Worm (Caenorhabditis elegans): ENCODE data around the gene K07C11.10.

Gene K07C11.10

DNA sequence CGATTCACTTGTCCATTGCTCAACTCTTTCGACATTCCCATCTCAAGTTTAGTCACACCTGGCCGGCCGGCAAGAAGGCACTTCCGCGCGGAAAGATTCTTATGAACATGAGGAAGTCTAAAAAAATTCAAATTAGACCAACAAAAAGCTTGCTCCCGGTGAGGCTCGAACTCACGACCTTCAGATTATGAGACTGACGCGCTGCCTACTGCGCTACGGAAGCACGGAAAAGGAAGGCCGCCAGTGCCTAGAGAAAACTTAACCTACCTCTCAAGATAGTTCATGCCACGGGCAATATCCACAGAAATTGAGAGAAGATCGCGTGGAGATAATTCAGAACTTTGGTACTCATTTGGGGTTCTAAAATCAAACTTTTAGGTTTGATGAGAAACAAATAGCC lies 3.3 kb upstream of the K07C11.10 start:
- TF ChIP-seq aptf-2 (GFP tag; conservative IDR thresholded peaks at IDR 0.05) (no peak), let-526 (GFP tag; IDR thresholded peaks at IDR 0.05) (no peak), zim-3 (tag; optimal IDR thresholded peaks at IDR 0.05) (peak; percentile 33), him-1 (tag; optimal IDR thresholded peaks at IDR 0.05) (peak; percentile 78), lin-26 (GFP tag; IDR thresholded peaks at IDR 0.05) (peak; percentile 74), sptf-2 (GFP tag; optimal IDR thresholded peaks at IDR 0.05) (no peak), ceh-100 (GFP tag; IDR thresholded peaks at IDR 0.05) (peak; percentile 12; the same call in 1 of the 2 replicates), lsl-1 (GFP tag; optimal IDR thresholded peaks at IDR 0.05) (peak; percentile 0), pbrm-1 (GFP tag; IDR thresholded peaks at IDR 0.05) (peak; percentile 77), ztf-18 (tag; optimal IDR thresholded peaks at IDR 0.05) (peak; percentile 26), nhr-90 (tag; optimal IDR thresholded peaks at IDR 0.05) (peak; percentile 65), die-1 (tag; optimal IDR thresholded peaks at IDR 0.05) (peak; percentile 56), madf-3 (GFP tag; IDR thresholded peaks at IDR 0.05) (no peak), ZK185.1 (tag; optimal IDR thresholded peaks at IDR 0.05; ENCODE audit: poor library complexity, severe bottlenecking) (peak; percentile 65), ceh-40 (GFP tag; IDR thresholded peaks at IDR 0.05) (0 out of 2 replicates have a peak, but pooled peaks have one; percentile 41), snpc-4 (GFP tag; optimal IDR thresholded peaks at IDR 0.05) (peak; percentile 41), snpc-4 (tag; optimal IDR thresholded peaks at IDR 0.05) (peak; percentile 68 to 92 (median 80)), mes-4 (tag; optimal IDR thresholded peaks at IDR 0.05) (peak; percentile 23), mcd-1 (GFP tag; IDR thresholded peaks at IDR 0.05) (0 out of 2 replicates have a peak, but pooled peaks have one; percentile 25), tbp1 (GFP tag; optimal IDR thresholded peaks at IDR 0.05) (peak; percentile 91), zfh-2 (GFP tag; conservative IDR thresholded peaks at IDR 0.05) (no peak), snpc-1.1 (tag; optimal IDR thresholded peaks at IDR 0.05; ENCODE audit: insufficient read depth) (peak; percentile 53), B0019.2 (GFP tag; conservative IDR thresholded peaks at IDR 0.05) (no peak), hmg-1.2 (GFP tag; IDR thresholded peaks at IDR 0.05) (peak; percentile 50; the same call in 1 of the 2 replicates), rpc-1 (optimal IDR thresholded peaks at IDR 0.05) (peak; percentile 59), rpc-1 (tag; optimal IDR thresholded peaks at IDR 0.05) (peak; percentile 79), ztf-25 (GFP tag; IDR thresholded peaks at IDR 0.05) (0 out of 2 replicates have a peak, but pooled peaks have one; percentile 46), B0261.1 (tag; optimal IDR thresholded peaks at IDR 0.05) (peak; percentile 69), madf-6 (GFP tag; IDR thresholded peaks at IDR 0.05) (peak; percentile 53; the same call in 1 of the 2 replicates), attf-6 (GFP tag; IDR thresholded peaks at IDR 0.05) (peak; percentile 59; the same call in 1 of the 2 replicates), Y79H2A.3 (GFP tag; conservative IDR thresholded peaks at IDR 0.05) (no peak), dox-1 (GFP tag; IDR thresholded peaks at IDR 0.05) (peak; percentile 62; the same call in 1 of the 2 replicates), attf-3 (GFP tag; conservative IDR thresholded peaks at IDR 0.05) (no peak)

DNA sequence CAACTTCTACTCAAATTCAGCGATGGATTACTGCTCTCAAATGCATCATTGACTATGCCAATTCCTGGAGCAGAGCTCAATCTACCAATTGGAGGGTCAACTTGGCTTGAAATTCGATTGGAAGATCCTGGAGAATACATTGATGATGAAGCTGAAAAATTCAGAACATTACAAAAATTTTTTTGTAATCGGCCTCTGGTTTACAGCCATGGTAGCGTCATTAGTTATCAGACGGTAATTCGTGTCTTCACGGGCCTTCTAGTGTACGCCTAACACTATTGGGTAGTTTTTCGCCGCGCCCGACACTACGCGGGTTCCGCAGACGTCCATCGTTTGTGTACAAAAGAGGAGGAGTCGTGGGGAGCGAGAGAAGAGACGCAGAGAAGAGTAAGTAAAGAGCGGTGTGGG lies 2.0 kb upstream of the K07C11.10 start:
- TF ChIP-seq B0019.2 (GFP tag; conservative IDR thresholded peaks at IDR 0.05) (peak; percentile 69), mxl-1 (tag; optimal IDR thresholded peaks at IDR 0.05) (peak; percentile 31), lsy-27 (tag; optimal IDR thresholded peaks at IDR 0.05; ENCODE audit: borderline replicate concordance, insufficient read depth) (peak; percentile 31), mcd-1 (GFP tag; IDR thresholded peaks at IDR 0.05) (peak; percentile 84), snpc-4 (GFP tag; optimal IDR thresholded peaks at IDR 0.05) (peak; percentile 100), snpc-4 (tag; optimal IDR thresholded peaks at IDR 0.05) (peak; percentile 99 to 100 (median 100)), nfyb-1 (GFP tag; IDR thresholded peaks at IDR 0.05) (peak; percentile 91), sptf-2 (GFP tag; optimal IDR thresholded peaks at IDR 0.05) (peak; percentile 17), attf-3 (GFP tag; conservative IDR thresholded peaks at IDR 0.05) (peak; percentile 77), ceh-91 (GFP tag; IDR thresholded peaks at IDR 0.05) (peak; percentile 65), nhr-90 (tag; optimal IDR thresholded peaks at IDR 0.05) (peak; percentile 49), tbp1 (GFP tag; optimal IDR thresholded peaks at IDR 0.05) (peak; percentile 84), dpff-1 (tag; optimal IDR thresholded peaks at IDR 0.05) (no peak), chd-7 (tag; optimal IDR thresholded peaks at IDR 0.05) (peak; percentile 74), F57C9.4 (tag; optimal IDR thresholded peaks at IDR 0.05) (no peak), F57A8.1 (GFP tag; optimal IDR thresholded peaks at IDR 0.05) (no peak), ceh-79 (tag; optimal IDR thresholded peaks at IDR 0.05) (no peak), ztf-26 (tag; optimal IDR thresholded peaks at IDR 0.05) (peak; percentile 25), mes-4 (tag; optimal IDR thresholded peaks at IDR 0.05) (peak; percentile 36), ZK185.1 (tag; optimal IDR thresholded peaks at IDR 0.05; ENCODE audit: poor library complexity, severe bottlenecking) (peak; percentile 89), athp-1 (tag; optimal IDR thresholded peaks at IDR 0.05) (peak; percentile 40), nhr-179 (tag; optimal IDR thresholded peaks at IDR 0.05) (no peak), nfya-1 (tag; optimal IDR thresholded peaks at IDR 0.05; ENCODE audit: borderline replicate concordance, insufficient read depth) (no peak), lin-40 (tag; optimal IDR thresholded peaks at IDR 0.05) (peak; percentile 84)

Measured in whole organism, young adult.